Worm (Caenorhabditis elegans) whole organism, L3 larva: ENCODE results near the gene col-181.

Experiments used
- aly-2 ChIP-seq: fragments of 150-350 bp; optimal IDR thresholded peaks from 2 replicates; lab custom pipeline; 2014; ENCODE audit warnings: missing biosample characterization, missing genetic modification characterization
- ceh-16 ChIP-seq: sonication (generic microtip); optimal IDR thresholded peaks from 2 replicates; lab custom pipeline; 2017; ENCODE audit warnings: missing biosample characterization, missing genetic modification characterization
- ceh-82 ChIP-seq: fragments of 150-350 bp; optimal IDR thresholded peaks from 2 replicates; lab custom pipeline; 2014; ENCODE audit warnings: missing biosample characterization, missing genetic modification characterization
- daf-12 ChIP-seq: fragments of 150-350 bp; optimal IDR thresholded peaks from 2 replicates; lab custom pipeline; 2014; ENCODE audit warnings: missing biosample characterization, missing genetic modification reagents, missing genetic modification characterization
- egl-27 ChIP-seq: sonication (generic microtip); optimal IDR thresholded peaks from 4 replicates; lab custom pipeline; 2017; ENCODE audit warnings: missing biosample characterization, missing genetic modification reagents, missing genetic modification characterization
- egl-5 ChIP-seq: fragments of 150-350 bp; optimal IDR thresholded peaks from 2 replicates; lab custom pipeline; 2017; ENCODE audit warnings: missing biosample characterization, missing genetic modification reagents, missing genetic modification characterization, inconsistent platforms
- elt-1 ChIP-seq: fragments of 150-350 bp; optimal IDR thresholded peaks from 2 replicates; lab custom pipeline; 2014; ENCODE audit warnings: missing biosample characterization, missing genetic modification characterization
- elt-2 ChIP-seq: sonication (generic microtip); optimal IDR thresholded peaks from 2 replicates; lab custom pipeline; 2016; ENCODE audit warnings: missing genetic modification reagents, mild to moderate bottlenecking, missing genetic modification characterization, missing compliant biosample characterization
- elt-3 ChIP-seq, 3 experiments: fragments of 150-350 bp in 1 of 3; sonication (generic microtip) in 2 of 3; optimal IDR thresholded peaks; 2 replicates in 2 of 3; 4 replicates in 1 of 3; lab custom pipeline; 2014 to 2017; ENCODE audit warnings: missing biosample characterization in 3 of 3, missing genetic modification characterization in 3 of 3
- eor-1 ChIP-seq, 2 experiments: fragments of 150-350 bp; optimal IDR thresholded peaks; 2 replicates each; lab custom pipeline; 2014 to 2018; ENCODE audit warnings: missing biosample characterization in 2 of 2, missing genetic modification characterization in 2 of 2
- fkh-10 ChIP-seq: sonication (generic microtip); optimal IDR thresholded peaks from 2 replicates; lab custom pipeline; 2017; ENCODE audit warnings: missing biosample characterization, missing genetic modification reagents, missing genetic modification characterization
- hmg-11 ChIP-seq: sonication (generic microtip); optimal IDR thresholded peaks from 2 replicates; lab custom pipeline; 2016; ENCODE audit warnings: missing genetic modification characterization, missing compliant biosample characterization
- jun-1 ChIP-seq: fragments of 150-350 bp; optimal IDR thresholded peaks from 2 replicates; lab custom pipeline; 2014; ENCODE audit warnings: missing biosample characterization, missing genetic modification reagents, missing genetic modification characterization
- lin-15B ChIP-seq: fragments of 150-350 bp; optimal IDR thresholded peaks from 2 replicates; lab custom pipeline; 2014; ENCODE audit warnings: missing biosample characterization, missing genetic modification characterization
- lin-39 ChIP-seq: fragments of 150-350 bp; optimal IDR thresholded peaks from 2 replicates; lab custom pipeline; 2018; ENCODE audit warnings: missing biosample characterization, missing genetic modification reagents, missing genetic modification characterization
- lsy-12 ChIP-seq: sonication (generic microtip); optimal IDR thresholded peaks from 2 replicates; lab custom pipeline; 2016; ENCODE audit warnings: mild to moderate bottlenecking, missing genetic modification characterization, missing compliant biosample characterization
- mdl-1 ChIP-seq: fragments of 150-350 bp; optimal IDR thresholded peaks from 2 replicates; lab custom pipeline; 2014; ENCODE audit warnings: missing biosample characterization, missing genetic modification characterization
- mml-1 ChIP-seq: fragments of 150-350 bp; sonication (generic microtip); optimal IDR thresholded peaks from 3 replicates; lab custom pipeline; 2014; ENCODE audit warnings: missing biosample characterization, missing genetic modification characterization
- nhr-11 ChIP-seq: fragments of 150-350 bp; optimal IDR thresholded peaks from 2 replicates; lab custom pipeline; 2014; ENCODE audit warnings: missing biosample characterization, missing genetic modification characterization
- nhr-23 ChIP-seq: fragments of 150-350 bp; optimal IDR thresholded peaks from 2 replicates; lab custom pipeline; 2014; ENCODE audit warnings: missing biosample characterization, missing genetic modification reagents, missing genetic modification characterization
- nhr-25 ChIP-seq: sonication (generic microtip); optimal IDR thresholded peaks from 2 replicates; lab custom pipeline; 2017; ENCODE audit warnings: missing biosample characterization, missing genetic modification characterization
- nhr-28 ChIP-seq: fragments of 150-350 bp; optimal IDR thresholded peaks from 2 replicates; lab custom pipeline; 2014; ENCODE audit warnings: missing biosample characterization, missing genetic modification characterization
- nhr-67 ChIP-seq: fragments of 150-350 bp; optimal IDR thresholded peaks from 2 replicates; lab custom pipeline; 2014; ENCODE audit warnings: missing biosample characterization, missing genetic modification characterization
- nhr-76 ChIP-seq: fragments of 150-350 bp; sonication (generic microtip); optimal IDR thresholded peaks from 5 replicates; lab custom pipeline; 2014; ENCODE audit warnings: missing biosample characterization, missing genetic modification characterization
- pha-4 ChIP-seq: fragments of 150-350 bp; optimal IDR thresholded peaks from 2 replicates; lab custom pipeline; 2014; ENCODE audit warnings: missing biosample characterization, missing genetic modification reagents, missing genetic modification characterization
- pqm-1 ChIP-seq: fragments of 150-350 bp; optimal IDR thresholded peaks from 2 replicates; lab custom pipeline; 2017; ENCODE audit warnings: missing biosample characterization, missing genetic modification characterization, inconsistent platforms
- sea-2 ChIP-seq: fragments of 150-350 bp; sonication (generic microtip); optimal IDR thresholded peaks from 4 replicates; lab custom pipeline; 2014; ENCODE audit warnings: missing biosample characterization, missing genetic modification reagents, missing genetic modification characterization
- tbx-2 ChIP-seq: sonication (generic microtip); optimal IDR thresholded peaks from 2 replicates; lab custom pipeline; 2016; ENCODE audit warnings: mild to moderate bottlenecking, missing genetic modification characterization, missing compliant biosample characterization
- unc-39 ChIP-seq: sonication (generic microtip); optimal IDR thresholded peaks from 4 replicates; lab custom pipeline; 2017; ENCODE audit warnings: missing biosample characterization, missing genetic modification characterization
- zag-1 ChIP-seq: fragments of 150-350 bp; optimal IDR thresholded peaks from 2 replicates; lab custom pipeline; 2014; ENCODE audit warnings: missing biosample characterization, missing genetic modification characterization
- ztf-11 ChIP-seq: fragments of 150-350 bp; optimal IDR thresholded peaks from 2 replicates; lab custom pipeline; 2014; ENCODE audit warnings: missing biosample characterization, missing genetic modification characterization
- ztf-4 ChIP-seq: fragments of 150-350 bp; optimal IDR thresholded peaks from 2 replicates; lab custom pipeline; 2014; ENCODE audit warnings: missing biosample characterization, missing genetic modification characterization

col-181 gene

ce11 chrX:12108517-12109216 lies 3.9 kb downstream of the col-181 start, which contains the start of the genes W03G11.2 and lgc-13:
Gene W03G11.2, minus strand, starts transcription at chrX:12108617.
Gene lgc-13, plus strand, starts transcription at chrX:12109166.
- no peak for TF ChIP-seq elt-1 (tag; lab: Kevin White, UChicago)
- no peak for TF ChIP-seq lsy-12 (tag; lab: Kevin White, UChicago)
- no peak for TF ChIP-seq elt-3 (tag; optimal IDR thresholded peaks at IDR 0.05; lab: Kevin White, UChicago)
- TF ChIP-seq lin-39, result no peak
- no peak for TF ChIP-seq nhr-23 (tag; lab: Kevin White, UChicago)
- TF ChIP-seq lin-15B (tag; lab: Kevin White, UChicago), result no peak
- no peak for TF ChIP-seq ztf-11
- TF ChIP-seq elt-2 (tag; lab: Kevin White, UChicago), result no peak
- no peak for TF ChIP-seq nhr-11 (tag; lab: Kevin White, UChicago)
- TF ChIP-seq sea-2, result no peak
- no peak for TF ChIP-seq pha-4 (tag; lab: Kevin White, UChicago)
- no peak for TF ChIP-seq nhr-28 (tag; lab: Kevin White, UChicago)
- no peak for TF ChIP-seq pqm-1 (tag; lab: Kevin White, UChicago)

ce11 chrX:12111213-12111612 lies 6.5 kb downstream of the col-181 start, which contains the start of gene lgc-14:
Gene lgc-14, plus strand, starts transcription at chrX:12111513.
- TF ChIP-seq aly-2, result no peak
- TF ChIP-seq eor-1 (tag; optimal IDR thresholded peaks at IDR 0.05; lab: Kevin White, UChicago), result no peak
- TF ChIP-seq pqm-1 (tag; lab: Kevin White, UChicago), result no peak
- no peak for TF ChIP-seq nhr-76 (tag; lab: Kevin White, UChicago)

- no peak for TF ChIP-seq elt-1 (tag; lab: Kevin White, UChicago)
- no peak for TF ChIP-seq mdl-1
- no peak for TF ChIP-seq egl-27 (tag; lab: Kevin White, UChicago)
- no peak for TF ChIP-seq tbx-2 (tag; lab: Kevin White, UChicago)
- no peak for TF ChIP-seq nhr-11 (tag; lab: Kevin White, UChicago)
- no peak for TF ChIP-seq fkh-10 (GFP tag; lab: Kevin White, UChicago)
- TF ChIP-seq mml-1 (tag; lab: Kevin White, UChicago), result no peak
Measured at ce11 chrX:12114024-12114423, 9.3 kb downstream of the col-181 start, which contains the start of gene lgc-15. Gene lgc-15, plus strand, starts transcription at chrX:12114324.

ce11 chrX:12118340-12118739 lies 13.6 kb downstream of the col-181 start, which contains the start of gene lgc-16:
Gene lgc-16, plus strand, starts transcription at chrX:12118640.
- TF ChIP-seq mdl-1 (no peak), unc-39 (tag; lab: Kevin White, UChicago) (no peak), tbx-2 (tag; lab: Kevin White, UChicago) (no peak), eor-1 (tag; optimal IDR thresholded peaks at IDR 0.05; lab: Kevin White, UChicago) (no peak), lin-39 (no peak), ceh-16 (no peak), ceh-82 (tag; lab: Kevin White, UChicago) (no peak), elt-1 (tag; lab: Kevin White, UChicago) (no peak), nhr-25 (no peak), daf-12 (tag; lab: Kevin White, UChicago) (no peak), ztf-11 (no peak)

ce11 chrX:12121285-12121684 lies 16.6 kb downstream of the col-181 start, which contains the start of gene lgc-17:
Gene lgc-17, plus strand, starts transcription at chrX:12121585.
- TF ChIP-seq egl-5 (tag; lab: Kevin White, UChicago) (no peak), jun-1 (tag; lab: Kevin White, UChicago) (no peak), nhr-28 (tag; lab: Kevin White, UChicago) (no peak), ceh-16 (no peak), hmg-11 (tag; lab: Kevin White, UChicago) (no peak), lsy-12 (tag; lab: Kevin White, UChicago) (no peak), mdl-1 (no peak), lin-39 (no peak), zag-1 (tag; lab: Kevin White, UChicago) (no peak), ztf-4 (tag; lab: Kevin White, UChicago) (no peak), egl-27 (tag; lab: Kevin White, UChicago) (no peak), daf-12 (tag; lab: Kevin White, UChicago) (no peak), nhr-67 (tag; lab: Kevin White, UChicago) (no peak), mml-1 (tag; lab: Kevin White, UChicago) (no peak), ztf-11 (no peak), elt-1 (tag; lab: Kevin White, UChicago) (no peak), elt-2 (tag; lab: Kevin White, UChicago) (no peak), tbx-2 (tag; lab: Kevin White, UChicago) (no peak)
